Fruit fly (Drosophila melanogaster) whole organism, embryonic: ENCODE measurements around the gene SCCRO.

Experiments used
- ATbp ChIP-seq: fragments of 200-800 bp; sonication (Bioruptor generic); optimal IDR thresholded peaks from 2 replicates; lab custom pipeline; 2017; ENCODE audit warnings: missing biosample characterization, mild to moderate bottlenecking, missing genetic modification characterization, missing genetic modification reagents
- Atf6 ChIP-seq: fragments of 200-800 bp; sonication (Bioruptor generic); IDR thresholded peaks from 2 replicates; pipeline ENCODE4 v1.3.6; 2022; ENCODE audit warnings: missing biosample characterization, missing genetic modification characterization
- CG10543 ChIP-seq: fragments of 200-800 bp; sonication (Bioruptor generic); optimal IDR thresholded peaks from 3 replicates; lab custom pipeline; 2017; ENCODE audit warnings: missing biosample characterization, mild to moderate bottlenecking, missing genetic modification characterization, moderate library complexity
- CG12219 ChIP-seq: fragments of 200-800 bp; sonication (Bioruptor generic); optimal IDR thresholded peaks from 3 replicates; lab custom pipeline; 2018; ENCODE audit warnings: missing biosample characterization, mild to moderate bottlenecking, missing genetic modification characterization
- CG12659 ChIP-seq: fragments of 200-800 bp; sonication (Bioruptor generic); optimal IDR thresholded peaks from 3 replicates; lab custom pipeline; 2017; ENCODE audit warnings: mild to moderate bottlenecking, missing biosample characterization, missing genetic modification reagents, missing genetic modification characterization
- CG12769 ChIP-seq: fragments of 200-800 bp; sonication (Bioruptor generic); optimal IDR thresholded peaks from 2 replicates; lab custom pipeline; 2019; ENCODE audit warnings: missing biosample characterization, mild to moderate bottlenecking, missing genetic modification characterization, moderate library complexity
- CG13424 ChIP-seq: fragments of 200-800 bp; sonication (Bioruptor generic); optimal IDR thresholded peaks from 2 replicates; lab custom pipeline; 2019; ENCODE audit warnings: missing biosample characterization, mild to moderate bottlenecking, missing genetic modification characterization, moderate library complexity
- CG15269 ChIP-seq: fragments of 200-800 bp; sonication (Bioruptor generic); optimal IDR thresholded peaks from 2 replicates; lab custom pipeline; 2018; ENCODE audit warnings: missing biosample characterization, mild to moderate bottlenecking, missing genetic modification characterization, moderate library complexity
- CG15601 ChIP-seq: fragments of 200-800 bp; sonication (Bioruptor generic); optimal IDR thresholded peaks from 3 replicates; lab custom pipeline; 2019; ENCODE audit warnings: missing biosample characterization, mild to moderate bottlenecking, missing genetic modification characterization, moderate library complexity
- CG17186 ChIP-seq: fragments of 200-800 bp; sonication (Bioruptor generic); optimal IDR thresholded peaks from 3 replicates; lab custom pipeline; 2017; ENCODE audit warnings: missing biosample characterization, missing genetic modification reagents, missing genetic modification characterization
- CG17359 ChIP-seq: fragments of 200-800 bp; sonication (Bioruptor generic); optimal IDR thresholded peaks from 3 replicates; lab custom pipeline; 2018; ENCODE audit warnings: missing biosample characterization, mild to moderate bottlenecking, missing genetic modification characterization, moderate library complexity
- CG18599 ChIP-seq: fragments of 200-800 bp; sonication (Bioruptor generic); optimal IDR thresholded peaks from 3 replicates; lab custom pipeline; 2017; ENCODE audit warnings: missing biosample characterization, missing genetic modification characterization, mild to moderate bottlenecking, moderate library complexity, missing genetic modification reagents
- CG18619 ChIP-seq: fragments of 200-800 bp; sonication (Bioruptor generic); optimal IDR thresholded peaks from 3 replicates; lab custom pipeline; 2017; ENCODE audit warnings: missing biosample characterization, mild to moderate bottlenecking, missing genetic modification characterization
- CG2678 ChIP-seq: fragments of 200-800 bp; sonication (Bioruptor generic); optimal IDR thresholded peaks from 3 replicates; lab custom pipeline; 2019; ENCODE audit warnings: missing biosample characterization, mild to moderate bottlenecking, missing genetic modification characterization, moderate library complexity
- CG32767 ChIP-seq: fragments of 200-800 bp; sonication (Bioruptor generic); IDR thresholded peaks from 2 replicates; pipeline ENCODE4 v1.3.6; 2022; ENCODE audit warnings: missing biosample characterization, missing genetic modification characterization
- CG3281 ChIP-seq: fragments of 200-800 bp; sonication (Bioruptor generic); optimal IDR thresholded peaks from 3 replicates; lab custom pipeline; 2017; ENCODE audit warnings: missing biosample characterization, mild to moderate bottlenecking, missing genetic modification characterization
- CG3726 ChIP-seq: fragments of 200-800 bp; sonication (Bioruptor generic); IDR thresholded peaks from 3 replicates; pipeline ENCODE4, ENCODE4 v1.3.6; 2022; ENCODE audit warnings: missing biosample characterization, missing genetic modification characterization
- CG4328 ChIP-seq: fragments of 200-800 bp; sonication (Bioruptor generic); optimal IDR thresholded peaks from 3 replicates; lab custom pipeline; 2017; ENCODE audit warnings: missing biosample characterization, missing genetic modification reagents, missing genetic modification characterization
- CG8924 ChIP-seq: fragments of 200-800 bp; optimal IDR thresholded peaks from 3 replicates; lab custom pipeline; 2019; ENCODE audit warnings: missing biosample characterization, mild to moderate bottlenecking, missing genetic modification characterization, moderate library complexity
- CG9609 ChIP-seq: fragments of 200-800 bp; sonication (Bioruptor generic); optimal IDR thresholded peaks from 3 replicates; lab custom pipeline; 2016; ENCODE audit warnings: missing biosample characterization, missing genetic modification characterization
- CG9932 ChIP-seq: fragments of 200-800 bp; sonication (Bioruptor generic); IDR thresholded peaks from 2 replicates; pipeline ENCODE4 v1.3.6; 2022; ENCODE audit warnings: missing biosample characterization, missing genetic modification characterization
- HHEX ChIP-seq: fragments of 200-800 bp; sonication (Bioruptor generic); optimal IDR thresholded peaks from 3 replicates; lab custom pipeline; 2017; ENCODE audit warnings: missing biosample characterization, mild to moderate bottlenecking, missing genetic modification characterization, missing genetic modification reagents
- HLH3B ChIP-seq: fragments of 200-800 bp; sonication (Bioruptor generic); IDR thresholded peaks from 2 replicates; pipeline ENCODE4 v1.3.6; 2022; ENCODE audit warnings: missing biosample characterization, missing genetic modification characterization
- Hr51 ChIP-seq, 2 experiments: fragments of 200-800 bp; sonication (Bioruptor generic); optimal IDR thresholded peaks; 2 replicates in 1 of 2; 3 replicates in 1 of 2; lab custom pipeline; 2016 to 2018; ENCODE audit warnings: missing biosample characterization in 2 of 2, missing genetic modification characterization in 2 of 2, mild to moderate bottlenecking in 1 of 2, moderate library complexity in 1 of 2
- Jarid2 ChIP-seq: fragments of 200-800 bp; sonication (Bioruptor generic); optimal IDR thresholded peaks from 3 replicates; lab custom pipeline; 2017; ENCODE audit warnings: mild to moderate bottlenecking, missing biosample characterization, missing genetic modification reagents, missing genetic modification characterization
- MBD-R2 ChIP-seq: fragments of 200-800 bp; sonication (Bioruptor generic); IDR thresholded peaks from 2 replicates; pipeline ENCODE4 v1.3.6; 2022; ENCODE audit warnings: missing biosample characterization, missing genetic modification characterization
- MTF-1 ChIP-seq: fragments of 200-800 bp; sonication (Bioruptor generic); optimal IDR thresholded peaks from 2 replicates; lab custom pipeline; 2018; ENCODE audit warnings: missing biosample characterization, mild to moderate bottlenecking, missing genetic modification characterization, borderline replicate concordance
- NK7.1 ChIP-seq: fragments of 200-800 bp; sonication (Bioruptor generic); optimal IDR thresholded peaks from 3 replicates; lab custom pipeline; 2016; ENCODE audit warnings: missing biosample characterization, missing genetic modification characterization
- Nf-YA ChIP-seq: fragments of 200-800 bp; sonication (Bioruptor generic); IDR thresholded peaks from 2 replicates; pipeline ENCODE4 v1.3.6; 2022; ENCODE audit warnings: missing biosample characterization, missing genetic modification characterization
- Oaz ChIP-seq: fragments of 200-800 bp; sonication (Bioruptor generic); IDR thresholded peaks from 2 replicates; pipeline ENCODE4 v1.3.6; 2022; ENCODE audit warnings: missing biosample characterization, missing genetic modification characterization
- Xrp1 ChIP-seq: fragments of 200-800 bp; sonication (Bioruptor generic); IDR thresholded peaks from 2 replicates; pipeline ENCODE4 v1.3.6; 2022; ENCODE audit warnings: missing biosample characterization, missing genetic modification characterization
- ab ChIP-seq: fragments of 200-800 bp; sonication (Bioruptor generic); optimal IDR thresholded peaks from 2 replicates; lab custom pipeline; 2016; ENCODE audit warnings: missing biosample characterization, missing genetic modification characterization
- ci ChIP-seq: fragments of 200-800 bp; sonication (Bioruptor generic); IDR thresholded peaks from 3 replicates; pipeline ENCODE4 v1.3.6; 2022; ENCODE audit warnings: missing biosample characterization, missing genetic modification characterization
- dmrt99B ChIP-seq: fragments of 200-800 bp; sonication (Bioruptor generic); optimal IDR thresholded peaks from 2 replicates; lab custom pipeline; 2018; ENCODE audit warnings: missing biosample characterization, mild to moderate bottlenecking, missing genetic modification characterization, moderate library complexity
- esg ChIP-seq: fragments of 200-800 bp; sonication (Bioruptor generic); conservative IDR thresholded peaks from 2 replicates; pipeline ENCODE4 v1.3.6; 2022; ENCODE audit warnings: missing biosample characterization, missing genetic modification characterization
- hkb ChIP-seq, 2 experiments: fragments of 200-800 bp in 1 of 2; fragments of >200 bp in 1 of 2; sonication (Bioruptor generic) in 1 of 2; IDR thresholded peaks in 1 of 2; optimal IDR thresholded peaks in 1 of 2; 2 replicates each; pipeline versions ENCODE4 v1.3.6 to Lab custom; 2017 to 2022; ENCODE audit warnings: missing biosample characterization in 1 of 2, missing genetic modification characterization in 1 of 2
- lab ChIP-seq: fragments of 200-800 bp; sonication (Bioruptor generic); optimal IDR thresholded peaks from 3 replicates; lab custom pipeline; 2017; ENCODE audit warnings: missing biosample characterization, missing genetic modification characterization, mild to moderate bottlenecking, moderate library complexity, missing genetic modification reagents
- nom ChIP-seq: fragments of 200-800 bp; sonication (Bioruptor generic); optimal IDR thresholded peaks from 2 replicates; lab custom pipeline; 2017; ENCODE audit warnings: missing biosample characterization, missing genetic modification characterization, mild to moderate bottlenecking, moderate library complexity, missing genetic modification reagents
- odd ChIP-seq: fragments of 200-800 bp; sonication (Bioruptor generic); optimal IDR thresholded peaks from 2 replicates; lab custom pipeline; 2017; ENCODE audit warnings: missing biosample characterization, mild to moderate bottlenecking, missing genetic modification characterization
- otp ChIP-seq: fragments of 200-800 bp; sonication (Bioruptor generic); IDR thresholded peaks from 3 replicates; pipeline ENCODE4, ENCODE4 v1.3.6; 2022; ENCODE audit warnings: missing biosample characterization, missing genetic modification characterization
- scrt ChIP-seq: fragments of 200-800 bp; sonication (Bioruptor generic); optimal IDR thresholded peaks from 2 replicates; lab custom pipeline; 2018; ENCODE audit warnings: missing biosample characterization, mild to moderate bottlenecking, missing genetic modification characterization, moderate library complexity
- seq ChIP-seq: fragments of 200-800 bp; sonication (Bioruptor generic); IDR thresholded peaks from 2 replicates; pipeline ENCODE4 v1.3.6; 2022; ENCODE audit warnings: missing biosample characterization, missing genetic modification characterization
- so ChIP-seq: fragments of 200-800 bp; sonication (Bioruptor generic); IDR thresholded peaks from 3 replicates; pipeline ENCODE4 v1.3.6; 2022; ENCODE audit warnings: missing biosample characterization, missing genetic modification characterization
- ssp ChIP-seq: fragments of 200-800 bp; sonication (Bioruptor generic); IDR thresholded peaks from 2 replicates; pipeline ENCODE4 v1.3.6; 2022; ENCODE audit warnings: missing biosample characterization, missing genetic modification characterization
- unpg ChIP-seq: fragments of 200-800 bp; sonication (Bioruptor generic); optimal IDR thresholded peaks from 3 replicates; lab custom pipeline; 2018; ENCODE audit warnings: missing biosample characterization, mild to moderate bottlenecking, missing genetic modification characterization, moderate library complexity
- wek ChIP-seq: fragments of 200-800 bp; sonication (Bioruptor generic); optimal IDR thresholded peaks from 3 replicates; lab custom pipeline; 2018; ENCODE audit warnings: missing biosample characterization, mild to moderate bottlenecking, missing genetic modification characterization, moderate library complexity
- z ChIP-seq: fragments of 200-800 bp; sonication (Bioruptor generic); IDR thresholded peaks from 3 replicates; pipeline ENCODE4 v1.3.6; 2022; ENCODE audit warnings: missing biosample characterization, missing genetic modification characterization

SCCRO gene

DNA sequence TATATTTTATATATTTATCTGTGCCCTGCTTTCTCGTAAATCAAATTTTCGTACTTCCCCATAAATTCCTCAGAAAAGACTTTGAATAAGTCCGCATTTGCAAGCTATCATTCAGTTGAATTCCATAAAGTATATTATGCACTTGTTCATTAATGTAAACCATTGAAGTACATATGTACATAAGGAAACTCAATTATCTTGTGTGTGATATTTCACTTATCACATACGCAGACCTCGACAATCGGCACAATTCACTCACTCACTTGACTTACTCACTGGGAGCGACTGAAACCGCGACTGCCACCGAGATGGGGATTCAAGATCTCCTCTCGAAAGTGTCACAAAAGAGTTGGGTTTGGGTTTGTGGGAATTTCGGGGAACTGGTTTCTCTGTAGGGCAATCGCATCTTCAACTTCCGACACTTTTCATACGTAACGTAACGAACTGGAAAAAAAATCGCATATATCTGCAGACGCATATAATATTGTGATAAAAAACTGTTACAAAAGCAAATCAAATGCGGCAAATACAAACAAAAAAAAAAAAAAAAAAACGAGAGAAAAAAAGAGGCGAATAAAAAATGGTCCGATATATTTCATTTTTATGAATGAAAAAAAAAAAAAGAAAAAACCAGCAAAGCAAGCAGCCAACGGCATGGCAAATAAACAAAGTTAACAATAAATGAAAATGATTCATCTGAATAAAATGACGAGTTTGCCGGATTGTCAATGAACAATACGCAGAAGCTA is 34.0 kb downstream of the SCCRO start (continued):
- TF ChIP-seq CG12769: peak; percentile 29
- no peak for TF ChIP-seq Hr51 (GFP tag; optimal IDR thresholded peaks at IDR 0.05; lab: Kevin White, UChicago)
- TF ChIP-seq wek (GFP tag; lab: Kevin White, UChicago): peak; percentile 60
- TF ChIP-seq otp: peak; percentile 51; the same call in 1 of the 3 replicates
- no peak for TF ChIP-seq esg (GFP tag; lab: Robert Waterston, UW)
- TF ChIP-seq ssp (GFP tag; lab: Robert Waterston, UW): no peak
- peak; percentile 10 for TF ChIP-seq CG13424
- TF ChIP-seq so (GFP tag; lab: Robert Waterston, UW): peak; percentile 16; the same call in 1 of the 3 replicates
- no peak for TF ChIP-seq NK7.1 (GFP tag; lab: Kevin White, UChicago)
- peak; percentile 28 for TF ChIP-seq odd
- no peak for TF ChIP-seq hkb (optimal IDR thresholded peaks at IDR 0.05; lab: Kevin White, UChicago)
- TF ChIP-seq hkb (GFP tag; IDR thresholded peaks at IDR 0.05; lab: Robert Waterston, UW): peak; percentile 59
- peak; percentile 37 for TF ChIP-seq CG4328 (GFP tag; lab: Kevin White, UChicago)
- peak; percentile 75 for TF ChIP-seq ci
- TF ChIP-seq MBD-R2 (GFP tag; lab: Robert Waterston, UW): peak; percentile 9; the same call in 1 of the 2 replicates
- peak; percentile 33; the same call in 1 of the 2 replicates for TF ChIP-seq Xrp1 (GFP tag; lab: Robert Waterston, UW)
- no peak for TF ChIP-seq Atf6 (GFP tag; lab: Robert Waterston, UW)
- peak; percentile 71; the same call in 1 of the 2 replicates for TF ChIP-seq seq (GFP tag; lab: Robert Waterston, UW)
- no peak for TF ChIP-seq Oaz (GFP tag; lab: Robert Waterston, UW)
- TF ChIP-seq nom (GFP tag; lab: Kevin White, UChicago): peak; percentile 71
- no peak for TF ChIP-seq CG9609 (GFP tag; lab: Kevin White, UChicago)
- TF ChIP-seq MTF-1 (GFP tag; lab: Kevin White, UChicago): peak; percentile 23
- TF ChIP-seq ATbp: peak; percentile 71
- peak; percentile 25 for TF ChIP-seq CG10543 (GFP tag; lab: Kevin White, UChicago)
- TF ChIP-seq CG2678 (tag; lab: Kevin White, UChicago): peak; percentile 53
- peak; percentile 22 for TF ChIP-seq CG12659 (GFP tag; lab: Kevin White, UChicago)
- TF ChIP-seq Jarid2 (GFP tag; lab: Kevin White, UChicago): no peak
- peak; percentile 44 for TF ChIP-seq CG15601
- TF ChIP-seq CG17359 (tag; lab: Kevin White, UChicago): peak; percentile 68
- TF ChIP-seq CG17186 (GFP tag; lab: Kevin White, UChicago): no peak
- peak; percentile 49 for TF ChIP-seq CG12219
- peak; percentile 21 for TF ChIP-seq CG18599 (GFP tag; lab: Kevin White, UChicago)
- TF ChIP-seq lab: peak; percentile 63
- peak; percentile 35; the same call in 1 of the 2 replicates for TF ChIP-seq HLH3B (GFP tag; lab: Robert Waterston, UW)
- no peak for TF ChIP-seq CG9932 (GFP tag; lab: Robert Waterston, UW)
- TF ChIP-seq CG32767: no peak
- no peak for TF ChIP-seq scrt (GFP tag; lab: Kevin White, UChicago)
- no peak for TF ChIP-seq ab (GFP tag; lab: Kevin White, UChicago)
- 0 out of 3 replicates have a peak, but pooled peaks have one; percentile 44 for TF ChIP-seq z
- peak; percentile 61 for TF ChIP-seq HHEX (GFP tag; lab: Kevin White, UChicago)
- peak; percentile 2 for TF ChIP-seq CG18619 (GFP tag; lab: Kevin White, UChicago)
- TF ChIP-seq CG3726: no peak
- peak; percentile 33 for TF ChIP-seq dmrt99B (tag; lab: Kevin White, UChicago)
- peak; percentile 43 for TF ChIP-seq CG3281 (GFP tag; lab: Kevin White, UChicago)
- TF ChIP-seq Nf-YA (GFP tag; lab: Robert Waterston, UW): peak; percentile 45; the same call in 1 of the 2 replicates
- peak; percentile 25 for TF ChIP-seq CG15269 (tag; lab: Kevin White, UChicago)
- peak; percentile 5 for TF ChIP-seq unpg (GFP tag; lab: Kevin White, UChicago)
- no peak for TF ChIP-seq CG8924
